Fruit fly (Drosophila melanogaster) whole organism, embryonic: Measurements from ENCODE around the gene lectin-37Db.

Experiments
- Asciz ChIP-seq: fragments of 200-800 bp; sonication (Bioruptor generic); optimal IDR thresholded peaks from 2 replicates; lab custom pipeline; 2017; ENCODE audit warnings: missing biosample characterization, mild to moderate bottlenecking, missing genetic modification characterization, missing genetic modification reagents
- Atf-2 ChIP-seq: fragments of 200-800 bp; sonication (Bioruptor generic); optimal IDR thresholded peaks from 2 replicates; lab custom pipeline; 2016; ENCODE audit warnings: missing biosample characterization, missing genetic modification characterization
- CG10209 ChIP-seq: fragments of 200-800 bp; sonication (Bioruptor generic); optimal IDR thresholded peaks from 3 replicates; lab custom pipeline; 2017; ENCODE audit warnings: missing biosample characterization, mild to moderate bottlenecking, missing genetic modification characterization, missing genetic modification reagents
- CG12391 ChIP-seq: fragments of 200-800 bp; sonication (Bioruptor generic); optimal IDR thresholded peaks from 3 replicates; lab custom pipeline; 2018; ENCODE audit warnings: missing biosample characterization, mild to moderate bottlenecking, missing genetic modification characterization, moderate library complexity
- CG13123 ChIP-seq: fragments of 200-800 bp; sonication (Bioruptor generic); optimal IDR thresholded peaks from 2 replicates; lab custom pipeline; 2016; ENCODE audit warnings: missing biosample characterization, missing genetic modification characterization
- CG13296 ChIP-seq: fragments of 200-800 bp; sonication (Bioruptor generic); optimal IDR thresholded peaks from 3 replicates; lab custom pipeline; 2018; ENCODE audit warnings: missing biosample characterization, mild to moderate bottlenecking, missing genetic modification characterization
- CG13775 ChIP-seq: fragments of 200-800 bp; sonication (Bioruptor generic); optimal IDR thresholded peaks from 3 replicates; lab custom pipeline; 2017; ENCODE audit warnings: missing biosample characterization, mild to moderate bottlenecking, missing genetic modification characterization
- CG13894 ChIP-seq: fragments of 200-800 bp; sonication (Bioruptor generic); optimal IDR thresholded peaks from 3 replicates; lab custom pipeline; 2018; ENCODE audit warnings: missing biosample characterization, mild to moderate bottlenecking, missing genetic modification characterization, moderate library complexity
- CG15696 ChIP-seq: fragments of 200-800 bp; sonication (Bioruptor generic); optimal IDR thresholded peaks from 2 replicates; lab custom pipeline; 2019; ENCODE audit warnings: missing biosample characterization, mild to moderate bottlenecking, missing genetic modification characterization, moderate library complexity
- CG16863 ChIP-seq: fragments of 200-800 bp; sonication (Bioruptor generic); optimal IDR thresholded peaks from 3 replicates; lab custom pipeline; 2016; ENCODE audit warnings: missing biosample characterization, missing genetic modification characterization
- CG17328 ChIP-seq: fragments of 200-800 bp; sonication (Bioruptor generic); IDR thresholded peaks from 2 replicates; pipeline ENCODE4 v1.3.6; 2022; ENCODE audit warnings: missing biosample characterization, missing genetic modification characterization
- CG17359 ChIP-seq: fragments of 200-800 bp; sonication (Bioruptor generic); optimal IDR thresholded peaks from 3 replicates; lab custom pipeline; 2018; ENCODE audit warnings: missing biosample characterization, mild to moderate bottlenecking, missing genetic modification characterization, moderate library complexity
- CG3065 ChIP-seq: fragments of 200-800 bp; sonication (Bioruptor generic); optimal IDR thresholded peaks from 2 replicates; lab custom pipeline; 2016; ENCODE audit warnings: missing biosample characterization, missing genetic modification characterization
- CG31365 ChIP-seq: fragments of 200-800 bp; sonication (Bioruptor generic); optimal IDR thresholded peaks from 2 replicates; lab custom pipeline; 2018; ENCODE audit warnings: missing biosample characterization, mild to moderate bottlenecking, missing genetic modification characterization
- CG33213 ChIP-seq: fragments of 200-800 bp; sonication (Bioruptor generic); optimal IDR thresholded peaks from 3 replicates; lab custom pipeline; 2016; ENCODE audit warnings: missing biosample characterization, missing genetic modification characterization
- CG34422 ChIP-seq: fragments of 200-800 bp; sonication (Bioruptor generic); IDR thresholded peaks from 3 replicates; pipeline ENCODE4 v1.3.6; 2022; ENCODE audit warnings: missing biosample characterization, missing genetic modification characterization
- CG4328 ChIP-seq: fragments of 200-800 bp; sonication (Bioruptor generic); optimal IDR thresholded peaks from 3 replicates; lab custom pipeline; 2017; ENCODE audit warnings: missing biosample characterization, missing genetic modification reagents, missing genetic modification characterization
- CG4404 ChIP-seq: fragments of 200-800 bp; sonication (Bioruptor generic); IDR thresholded peaks from 2 replicates; pipeline ENCODE4 v1.3.6; 2022; ENCODE audit warnings: missing biosample characterization, missing genetic modification characterization
- CG4424 ChIP-seq: fragments of 200-800 bp; sonication (Bioruptor generic); optimal IDR thresholded peaks from 3 replicates; lab custom pipeline; 2016; ENCODE audit warnings: missing biosample characterization, missing genetic modification characterization
- CG4854 ChIP-seq: fragments of 200-800 bp; sonication (Bioruptor generic); optimal IDR thresholded peaks from 2 replicates; lab custom pipeline; 2016; ENCODE audit warnings: missing biosample characterization, missing genetic modification characterization, inconsistent platforms
- CG5245 ChIP-seq: fragments of 200-800 bp; sonication (Bioruptor generic); optimal IDR thresholded peaks from 3 replicates; lab custom pipeline; 2016; ENCODE audit warnings: missing biosample characterization, missing genetic modification characterization
- CG6813 ChIP-seq: fragments of 200-800 bp; sonication (Bioruptor generic); optimal IDR thresholded peaks from 2 replicates; lab custom pipeline; 2017; ENCODE audit warnings: missing biosample characterization, missing genetic modification characterization, mild to moderate bottlenecking, moderate library complexity, missing genetic modification reagents
- CG7271 ChIP-seq: fragments of 200-800 bp; sonication (Bioruptor generic); optimal IDR thresholded peaks from 2 replicates; lab custom pipeline; 2018; ENCODE audit warnings: missing biosample characterization, mild to moderate bottlenecking, missing genetic modification characterization, moderate library complexity
- CG7839 ChIP-seq: fragments of 200-800 bp; sonication (Bioruptor generic); optimal IDR thresholded peaks from 3 replicates; lab custom pipeline; 2018; ENCODE audit warnings: missing biosample characterization, mild to moderate bottlenecking, missing genetic modification characterization, moderate library complexity
- CG8944 ChIP-seq: fragments of 200-800 bp; sonication (Bioruptor generic); optimal IDR thresholded peaks from 3 replicates; lab custom pipeline; 2016; ENCODE audit warnings: missing biosample characterization, missing genetic modification characterization
- Camta ChIP-seq: fragments of 200-800 bp; sonication (Bioruptor generic); optimal IDR thresholded peaks from 2 replicates; lab custom pipeline; 2016; ENCODE audit warnings: missing biosample characterization, missing genetic modification characterization
- Dad ChIP-seq: fragments of 200-800 bp; sonication (Bioruptor generic); optimal IDR thresholded peaks from 3 replicates; lab custom pipeline; 2016; ENCODE audit warnings: missing biosample characterization, missing genetic modification characterization
- ERR ChIP-seq: fragments of 200-800 bp; sonication (Bioruptor generic); optimal IDR thresholded peaks from 2 replicates; lab custom pipeline; 2016; ENCODE audit warnings: missing biosample characterization, missing genetic modification characterization
- HLH54F ChIP-seq: fragments of 200-800 bp; sonication (Bioruptor generic); optimal IDR thresholded peaks from 3 replicates; lab custom pipeline; 2016; ENCODE audit warnings: missing biosample characterization, missing genetic modification characterization
- Mrtf ChIP-seq: fragments of 200-800 bp; sonication (Bioruptor generic); IDR thresholded peaks from 3 replicates; pipeline ENCODE4 v1.3.6; 2022; ENCODE audit warnings: missing biosample characterization, missing genetic modification characterization
- NFAT ChIP-seq: fragments of 200-800 bp; sonication (Bioruptor generic); IDR thresholded peaks from 2 replicates; pipeline ENCODE4 v1.3.6; 2022; ENCODE audit warnings: missing biosample characterization, missing genetic modification characterization
- Nf-YB ChIP-seq: fragments of 200-800 bp; sonication (Bioruptor generic); optimal IDR thresholded peaks from 3 replicates; lab custom pipeline; 2019; ENCODE audit warnings: missing biosample characterization, mild to moderate bottlenecking, missing genetic modification characterization, moderate library complexity
- Taf1 ChIP-seq: fragments of 200-800 bp; sonication (Bioruptor generic); IDR thresholded peaks from 2 replicates; pipeline ENCODE4 v1.3.6; 2022; ENCODE audit warnings: missing biosample characterization, missing genetic modification characterization
- ara ChIP-seq: fragments of 200-800 bp; sonication (Bioruptor generic); IDR thresholded peaks from 2 replicates; pipeline ENCODE4 v1.3.6; 2022; ENCODE audit warnings: missing biosample characterization, missing genetic modification characterization
- bowl ChIP-seq: fragments of 200-800 bp; sonication (Bioruptor generic); IDR thresholded peaks from 2 replicates; pipeline ENCODE4 v1.3.6; 2022; ENCODE audit warnings: missing biosample characterization, missing genetic modification characterization
- chm ChIP-seq: fragments of 200-800 bp; sonication (Bioruptor generic); IDR thresholded peaks from 2 replicates; pipeline ENCODE4 v1.3.6; 2022; ENCODE audit warnings: missing biosample characterization, missing genetic modification characterization
- crol ChIP-seq: fragments of 200-800 bp; sonication (Bioruptor generic); IDR thresholded peaks from 2 replicates; pipeline ENCODE4 v1.3.6; 2022; ENCODE audit warnings: missing biosample characterization, missing genetic modification characterization
- dan ChIP-seq: fragments of 200-800 bp; sonication (Bioruptor generic); IDR thresholded peaks from 2 replicates; pipeline ENCODE4 v1.3.6; 2022; ENCODE audit warnings: missing biosample characterization, missing genetic modification characterization
- fru ChIP-seq: fragments of >200 bp; optimal IDR thresholded peaks from 2 replicates; lab custom pipeline; 2017
- gce ChIP-seq: fragments of 200-800 bp; sonication (Bioruptor generic); IDR thresholded peaks from 3 replicates; pipeline ENCODE4 v1.3.6; 2022; ENCODE audit warnings: missing biosample characterization, missing genetic modification characterization
- gcm2 ChIP-seq: fragments of 200-800 bp; sonication (Bioruptor generic); optimal IDR thresholded peaks from 2 replicates; lab custom pipeline; 2016; ENCODE audit warnings: missing biosample characterization, missing genetic modification characterization
- her ChIP-seq: fragments of 200-800 bp; sonication (Bioruptor generic); optimal IDR thresholded peaks from 2 replicates; lab custom pipeline; 2016; ENCODE audit warnings: missing biosample characterization, missing genetic modification characterization
- kni ChIP-seq: fragments of 200-800 bp; sonication (Bioruptor generic); optimal IDR thresholded peaks from 3 replicates; lab custom pipeline; 2017; ENCODE audit warnings: mild to moderate bottlenecking, missing biosample characterization, missing genetic modification reagents, missing genetic modification characterization
- lmd ChIP-seq: fragments of 200-800 bp; sonication (Bioruptor generic); IDR thresholded peaks from 2 replicates; pipeline ENCODE4 v1.3.6; 2022; ENCODE audit warnings: missing biosample characterization, missing genetic modification characterization
- nerfin-1 ChIP-seq: fragments of 200-800 bp; sonication (Bioruptor generic); optimal IDR thresholded peaks from 3 replicates; lab custom pipeline; 2019; ENCODE audit warnings: missing biosample characterization, mild to moderate bottlenecking, missing genetic modification characterization, moderate library complexity
- nerfin-2 ChIP-seq: fragments of 200-800 bp; sonication (Bioruptor generic); IDR thresholded peaks from 2 replicates; pipeline ENCODE4 v1.3.6; 2022; ENCODE audit warnings: missing biosample characterization, missing genetic modification characterization; ENCODE audit not compliant: partially characterized antibody
- onecut ChIP-seq: fragments of 200-800 bp; sonication (Bioruptor generic); IDR thresholded peaks from 2 replicates; pipeline ENCODE4 v1.3.6; 2022; ENCODE audit warnings: missing biosample characterization, missing genetic modification characterization
- pros ChIP-seq: fragments of 200-800 bp; sonication (Bioruptor generic); optimal IDR thresholded peaks from 3 replicates; lab custom pipeline; 2019; ENCODE audit warnings: missing biosample characterization, mild to moderate bottlenecking, missing genetic modification characterization, moderate library complexity
- row ChIP-seq: fragments of 200-800 bp; sonication (Bioruptor generic); IDR thresholded peaks from 3 replicates; pipeline ENCODE4 v1.3.6; 2022; ENCODE audit warnings: missing biosample characterization, missing genetic modification characterization
- sens-2 ChIP-seq: fragments of 200-800 bp; sonication (Bioruptor generic); IDR thresholded peaks from 2 replicates; pipeline ENCODE4 v1.3.6; 2022; ENCODE audit warnings: missing biosample characterization, missing genetic modification characterization
- vfl ChIP-seq: fragments of 200-800 bp; sonication (Bioruptor generic); optimal IDR thresholded peaks from 2 replicates; lab custom pipeline; 2016; ENCODE audit warnings: missing biosample characterization, missing genetic modification characterization

The lectin-37Db gene

DNA sequence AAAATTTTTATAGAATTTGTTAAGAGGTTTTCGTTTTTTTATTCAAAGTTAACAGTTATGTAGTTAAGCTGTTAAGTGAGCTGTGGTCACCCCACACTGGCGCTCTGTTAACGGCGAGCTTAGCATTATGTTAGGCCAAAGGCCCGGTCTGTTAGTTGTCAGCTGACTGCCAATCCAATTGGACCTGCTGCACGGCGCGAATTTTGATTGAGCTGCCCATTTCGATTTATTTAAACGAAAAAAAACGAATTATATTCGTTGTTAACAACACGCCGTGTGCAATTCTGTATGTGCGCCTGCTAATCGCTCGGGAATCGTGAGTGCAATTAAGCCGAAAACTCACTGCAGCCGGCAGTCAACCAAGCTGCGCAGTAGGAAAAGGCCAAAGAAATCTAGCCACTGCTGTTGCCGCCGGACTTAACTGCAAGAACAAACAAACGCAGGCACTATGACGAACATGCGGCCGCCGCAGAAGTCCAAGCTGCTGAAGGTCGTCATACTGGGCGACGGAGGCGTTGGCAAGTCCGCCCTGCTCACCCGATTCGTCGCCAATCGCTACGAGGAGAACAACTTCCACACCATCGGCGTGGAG lies 13.6 kb downstream of the lectin-37Db start, which contains the start of gene Rab9 (continued):
- no peak for TF ChIP-seq kni (GFP tag; lab: Kevin White, UChicago)
- TF ChIP-seq CG4328, result no peak
- no peak for TF ChIP-seq crol (GFP tag; lab: Robert Waterston, UW)
- no peak for TF ChIP-seq ara (GFP tag; lab: Robert Waterston, UW)
- TF ChIP-seq CG17328 (GFP tag; lab: Robert Waterston, UW), result no peak
- TF ChIP-seq, all 482 proteins: peak for 12

DNA sequence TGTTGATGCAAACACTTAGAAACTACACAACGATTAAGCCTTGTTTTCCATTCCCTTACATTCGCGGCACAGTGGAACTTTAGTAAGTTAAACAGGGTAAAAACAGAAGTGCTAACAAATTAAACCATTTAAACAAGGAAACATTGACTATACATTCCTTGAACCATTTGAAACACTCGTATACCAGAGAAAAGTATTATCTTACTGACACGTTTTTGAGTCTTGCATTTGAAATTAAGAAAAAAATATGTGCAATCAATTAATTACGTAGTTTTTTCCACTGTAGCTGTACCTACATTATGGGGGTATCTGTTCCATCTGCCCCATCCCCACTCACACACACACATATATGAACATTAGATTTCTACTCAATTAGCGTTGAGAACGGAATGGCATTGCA lies 14.4 kb downstream of the lectin-37Db start:
- TF ChIP-seq CG10209, result no peak
- TF ChIP-seq gcm2 (GFP tag; lab: Kevin White, UChicago), result no peak
- no peak for TF ChIP-seq onecut (GFP tag; lab: Robert Waterston, UW)
- TF ChIP-seq Taf1, result no peak
- TF ChIP-seq CG31365 (tag; lab: Kevin White, UChicago), result no peak
- no peak for TF ChIP-seq gce
- peak; percentile 22 for TF ChIP-seq CG7839 (tag; lab: Kevin White, UChicago)
- TF ChIP-seq CG13894 (tag; lab: Kevin White, UChicago), result no peak
- TF ChIP-seq NFAT (GFP tag; lab: Robert Waterston, UW), result no peak
- no peak for TF ChIP-seq HLH54F (GFP tag; lab: Kevin White, UChicago)
- TF ChIP-seq lmd (GFP tag; lab: Robert Waterston, UW), result no peak
- no peak for TF ChIP-seq Nf-YB
- TF ChIP-seq bowl (GFP tag; lab: Robert Waterston, UW), result no peak
- peak; percentile 33 for TF ChIP-seq CG6813 (GFP tag; lab: Kevin White, UChicago)
- TF ChIP-seq CG4854 (GFP tag; lab: Kevin White, UChicago), result no peak
- TF ChIP-seq CG13123, result no peak
- TF ChIP-seq CG16863 (GFP tag; lab: Kevin White, UChicago), result no peak
- TF ChIP-seq row (GFP tag; lab: Robert Waterston, UW), result peak; percentile 75
- no peak for TF ChIP-seq CG5245 (GFP tag; lab: Kevin White, UChicago)
- TF ChIP-seq CG33213 (GFP tag; lab: Kevin White, UChicago), result no peak
- TF ChIP-seq vfl (GFP tag; lab: Kevin White, UChicago), result no peak
- TF ChIP-seq CG4404 (GFP tag; lab: Robert Waterston, UW), result no peak
- no peak for TF ChIP-seq CG34422 (GFP tag; lab: Robert Waterston, UW)
- no peak for TF ChIP-seq Camta (GFP tag; lab: Kevin White, UChicago)
- TF ChIP-seq pros, result no peak
- TF ChIP-seq CG13296 (GFP tag; lab: Kevin White, UChicago), result no peak
- TF ChIP-seq nerfin-1 (tag; lab: Kevin White, UChicago), result peak; percentile 25
- no peak for TF ChIP-seq dan (GFP tag; lab: Robert Waterston, UW)
- TF ChIP-seq Dad, result no peak
- no peak for TF ChIP-seq chm (GFP tag; lab: Robert Waterston, UW)
- TF ChIP-seq fru (lab: Kevin White, UChicago), result no peak
- no peak for TF ChIP-seq her
- no peak for TF ChIP-seq Mrtf (GFP tag; lab: Robert Waterston, UW)
- TF ChIP-seq CG12391 (tag; lab: Kevin White, UChicago), result peak; percentile 25
- TF ChIP-seq Atf-2 (GFP tag; lab: Kevin White, UChicago), result no peak
- no peak for TF ChIP-seq CG4424
- no peak for TF ChIP-seq sens-2 (GFP tag; lab: Robert Waterston, UW)
- TF ChIP-seq CG13775 (GFP tag; lab: Kevin White, UChicago), result no peak
- TF ChIP-seq CG7271 (tag; lab: Kevin White, UChicago), result no peak
- no peak for TF ChIP-seq nerfin-2
- no peak for TF ChIP-seq CG8944 (GFP tag; lab: Kevin White, UChicago)
- peak; percentile 0 for TF ChIP-seq ERR (GFP tag; lab: Kevin White, UChicago)
- no peak for TF ChIP-seq CG15696 (tag; lab: Kevin White, UChicago)
- no peak for TF ChIP-seq CG3065
- TF ChIP-seq CG17359 (tag; lab: Kevin White, UChicago), result no peak
- TF ChIP-seq Asciz (GFP tag; lab: Kevin White, UChicago), result no peak
